Fruit fly (Drosophila melanogaster) whole organism, embryonic: Measurements from ENCODE around the gene CG45011.
A peak's percentile ranks its signal among the peaks of the same experiment; 100 is the strongest.

Experiments
- CG12071 ChIP-seq: fragments of 200-800 bp; sonication (Bioruptor generic); optimal IDR thresholded peaks from 3 replicates; lab custom pipeline; 2018; ENCODE audit warnings: missing biosample characterization, mild to moderate bottlenecking, missing genetic modification characterization
- CG12659 ChIP-seq: fragments of 200-800 bp; sonication (Bioruptor generic); optimal IDR thresholded peaks from 3 replicates; lab custom pipeline; 2017; ENCODE audit warnings: mild to moderate bottlenecking, missing biosample characterization, missing genetic modification reagents, missing genetic modification characterization
- CG13894 ChIP-seq: fragments of 200-800 bp; sonication (Bioruptor generic); optimal IDR thresholded peaks from 3 replicates; lab custom pipeline; 2018; ENCODE audit warnings: missing biosample characterization, mild to moderate bottlenecking, missing genetic modification characterization, moderate library complexity
- CG14050 ChIP-seq: fragments of 200-800 bp; sonication (Bioruptor generic); IDR thresholded peaks from 3 replicates; pipeline ENCODE4 v1.3.6; 2022; ENCODE audit warnings: missing biosample characterization, missing genetic modification characterization
- CG15514 ChIP-seq: fragments of 200-800 bp; sonication (Bioruptor generic); optimal IDR thresholded peaks from 3 replicates; lab custom pipeline; 2017; ENCODE audit warnings: missing biosample characterization, missing genetic modification characterization, mild to moderate bottlenecking, moderate library complexity, missing genetic modification reagents
- CG1603 ChIP-seq: fragments of 200-800 bp; sonication (Bioruptor generic); optimal IDR thresholded peaks from 2 replicates; lab custom pipeline; 2019; ENCODE audit warnings: missing biosample characterization, mild to moderate bottlenecking, missing genetic modification characterization, moderate library complexity
- CG16813 ChIP-seq: fragments of 200-800 bp; sonication (Bioruptor generic); IDR thresholded peaks from 3 replicates; pipeline ENCODE4 v1.3.6; 2022; ENCODE audit warnings: missing biosample characterization, missing genetic modification characterization; ENCODE audit not compliant: partially characterized antibody
- CG17361 ChIP-seq: fragments of 200-800 bp; sonication (Bioruptor generic); IDR thresholded peaks from 3 replicates; pipeline ENCODE4 v1.3.6; 2022; ENCODE audit warnings: missing biosample characterization, missing genetic modification characterization
- CG17385 ChIP-seq: fragments of 200-800 bp; sonication (Bioruptor generic); optimal IDR thresholded peaks from 3 replicates; lab custom pipeline; 2018; ENCODE audit warnings: missing biosample characterization, mild to moderate bottlenecking, missing genetic modification characterization
- CG17802 ChIP-seq: fragments of 200-800 bp; sonication (Bioruptor generic); optimal IDR thresholded peaks from 2 replicates; lab custom pipeline; 2018; ENCODE audit warnings: missing biosample characterization, mild to moderate bottlenecking, missing genetic modification characterization, moderate library complexity
- CG2712 ChIP-seq: fragments of 200-800 bp; optimal IDR thresholded peaks from 3 replicates; lab custom pipeline; 2019; ENCODE audit warnings: missing biosample characterization, mild to moderate bottlenecking, missing genetic modification characterization, moderate library complexity
- CG3847 ChIP-seq: fragments of 200-800 bp; sonication (Bioruptor generic); IDR thresholded peaks from 2 replicates; pipeline ENCODE4 v1.3.6; 2022; ENCODE audit warnings: missing biosample characterization, missing genetic modification characterization
- CG6254 ChIP-seq: fragments of 200-800 bp; sonication (Bioruptor generic); optimal IDR thresholded peaks from 3 replicates; lab custom pipeline; 2017; ENCODE audit warnings: mild to moderate bottlenecking, missing biosample characterization, missing genetic modification reagents, missing genetic modification characterization
- CG6272 ChIP-seq: fragments of 200-800 bp; sonication (Bioruptor generic); IDR thresholded peaks from 2 replicates; pipeline ENCODE4 v1.3.6; 2022; ENCODE audit warnings: missing biosample characterization, missing genetic modification characterization
- CG7987 ChIP-seq: fragments of 200-800 bp; sonication (Bioruptor generic); optimal IDR thresholded peaks from 2 replicates; lab custom pipeline; 2018; ENCODE audit warnings: missing biosample characterization, mild to moderate bottlenecking, missing genetic modification characterization, moderate library complexity
- CG8924 ChIP-seq: fragments of 200-800 bp; optimal IDR thresholded peaks from 3 replicates; lab custom pipeline; 2019; ENCODE audit warnings: missing biosample characterization, mild to moderate bottlenecking, missing genetic modification characterization, moderate library complexity
- CG9437 ChIP-seq: fragments of 200-800 bp; sonication (Bioruptor generic); optimal IDR thresholded peaks from 2 replicates; lab custom pipeline; 2018; ENCODE audit warnings: missing biosample characterization, mild to moderate bottlenecking, missing genetic modification characterization
- Chrac-16 ChIP-seq: fragments of 200-800 bp; sonication (Bioruptor generic); optimal IDR thresholded peaks from 3 replicates; lab custom pipeline; 2016; ENCODE audit warnings: missing biosample characterization, missing genetic modification characterization
- Dip2 ChIP-seq: fragments of 200-800 bp; sonication (Bioruptor generic); IDR thresholded peaks from 2 replicates; pipeline ENCODE4 v1.3.6; 2022; ENCODE audit warnings: missing biosample characterization, missing genetic modification characterization
- Dip3 ChIP-seq: fragments of 200-800 bp; sonication (Bioruptor generic); optimal IDR thresholded peaks from 3 replicates; lab custom pipeline; 2016; ENCODE audit warnings: missing biosample characterization, missing genetic modification characterization
- HmgD ChIP-seq: fragments of 200-800 bp; sonication (Bioruptor generic); optimal IDR thresholded peaks from 3 replicates; lab custom pipeline; 2016; ENCODE audit warnings: missing biosample characterization, missing genetic modification characterization
- Hmr ChIP-seq: fragments of 200-800 bp; sonication (Bioruptor generic); optimal IDR thresholded peaks from 3 replicates; lab custom pipeline; 2017; ENCODE audit warnings: mild to moderate bottlenecking, missing biosample characterization, missing genetic modification reagents, missing genetic modification characterization
- Hr39 ChIP-seq: fragments of >200 bp; optimal IDR thresholded peaks from 2 replicates; lab custom pipeline; 2017
- Hr51 ChIP-seq, 2 experiments: fragments of 200-800 bp; sonication (Bioruptor generic); optimal IDR thresholded peaks; 2 replicates in 1 of 2; 3 replicates in 1 of 2; lab custom pipeline; 2016 to 2018; ENCODE audit warnings: missing biosample characterization in 2 of 2, missing genetic modification characterization in 2 of 2, mild to moderate bottlenecking in 1 of 2, moderate library complexity in 1 of 2
- Max ChIP-seq: fragments of 200-800 bp; sonication (Bioruptor generic); optimal IDR thresholded peaks from 2 replicates; lab custom pipeline; 2016; ENCODE audit warnings: missing biosample characterization, mild to moderate bottlenecking, missing genetic modification characterization
- NFAT ChIP-seq: fragments of 200-800 bp; sonication (Bioruptor generic); IDR thresholded peaks from 2 replicates; pipeline ENCODE4 v1.3.6; 2022; ENCODE audit warnings: missing biosample characterization, missing genetic modification characterization
- Nf-YC ChIP-seq: fragments of 200-800 bp; optimal IDR thresholded peaks from 3 replicates; lab custom pipeline; 2019; ENCODE audit warnings: missing biosample characterization, mild to moderate bottlenecking, missing genetic modification characterization, moderate library complexity
- PHDP ChIP-seq: fragments of 200-800 bp; sonication (Bioruptor generic); optimal IDR thresholded peaks from 3 replicates; lab custom pipeline; 2018; ENCODE audit warnings: missing biosample characterization, mild to moderate bottlenecking, missing genetic modification characterization, moderate library complexity
- Pdp1 ChIP-seq, 2 experiments: fragments of 200-800 bp; sonication (Bioruptor generic); optimal IDR thresholded peaks; 3 replicates each; lab custom pipeline; 2016; ENCODE audit warnings: missing biosample characterization in 2 of 2, missing genetic modification characterization in 2 of 2, mild to moderate bottlenecking in 1 of 2, moderate library complexity in 1 of 2
- Side ChIP-seq: fragments of 200-800 bp; sonication (Bioruptor generic); optimal IDR thresholded peaks from 2 replicates; lab custom pipeline; 2016; ENCODE audit warnings: missing biosample characterization, missing genetic modification characterization
- Six4 ChIP-seq: fragments of 200-800 bp; sonication (Bioruptor generic); optimal IDR thresholded peaks from 2 replicates; lab custom pipeline; 2016; ENCODE audit warnings: missing biosample characterization, missing genetic modification characterization
- amos ChIP-seq: fragments of 200-800 bp; sonication (Bioruptor generic); IDR thresholded peaks from 2 replicates; pipeline ENCODE4 v1.3.6; 2022; ENCODE audit warnings: missing biosample characterization, missing genetic modification characterization; ENCODE audit not compliant: partially characterized antibody
- bcd ChIP-seq: fragments of 200-800 bp; sonication (Bioruptor generic); optimal IDR thresholded peaks from 2 replicates; lab custom pipeline; 2017; ENCODE audit warnings: missing biosample characterization, mild to moderate bottlenecking, missing genetic modification characterization
- dysf ChIP-seq: fragments of 200-800 bp; sonication (Bioruptor generic); IDR thresholded peaks from 3 replicates; pipeline ENCODE4 v1.3.6; 2022; ENCODE audit warnings: missing biosample characterization, missing genetic modification characterization
- ems ChIP-seq: fragments of 200-800 bp; sonication (Bioruptor generic); optimal IDR thresholded peaks from 3 replicates; lab custom pipeline; 2016; ENCODE audit warnings: missing biosample characterization, missing genetic modification characterization
- gsb ChIP-seq: fragments of 200-800 bp; sonication (Bioruptor generic); IDR thresholded peaks from 2 replicates; pipeline ENCODE4 v1.3.6; 2022; ENCODE audit warnings: missing biosample characterization, missing genetic modification characterization
- her ChIP-seq: fragments of 200-800 bp; sonication (Bioruptor generic); optimal IDR thresholded peaks from 2 replicates; lab custom pipeline; 2016; ENCODE audit warnings: missing biosample characterization, missing genetic modification characterization
- ken ChIP-seq: fragments of 200-800 bp; sonication (Bioruptor generic); IDR thresholded peaks from 3 replicates; pipeline ENCODE4 v1.3.6; 2022; ENCODE audit warnings: missing biosample characterization, missing genetic modification characterization
- lmd ChIP-seq: fragments of 200-800 bp; sonication (Bioruptor generic); IDR thresholded peaks from 2 replicates; pipeline ENCODE4 v1.3.6; 2022; ENCODE audit warnings: missing biosample characterization, missing genetic modification characterization
- lov ChIP-seq, 2 experiments: fragments of 200-800 bp in 1 of 2; fragments of >200 bp in 1 of 2; sonication (Bioruptor generic) in 1 of 2; IDR thresholded peaks in 1 of 2; optimal IDR thresholded peaks in 1 of 2; 2 replicates in 1 of 2; 3 replicates in 1 of 2; pipeline versions ENCODE4 v1.3.6 to Lab custom; 2017 to 2022; ENCODE audit warnings: missing biosample characterization in 1 of 2, missing genetic modification characterization in 1 of 2
- nerfin-1 ChIP-seq: fragments of 200-800 bp; sonication (Bioruptor generic); optimal IDR thresholded peaks from 3 replicates; lab custom pipeline; 2019; ENCODE audit warnings: missing biosample characterization, mild to moderate bottlenecking, missing genetic modification characterization, moderate library complexity
- p53 ChIP-seq: fragments of 200-800 bp; sonication (Bioruptor generic); optimal IDR thresholded peaks from 2 replicates; lab custom pipeline; 2016; ENCODE audit warnings: missing biosample characterization, missing genetic modification characterization
- pan ChIP-seq, 4 experiments: fragments of >200 bp in 3 of 4; fragments of 200-800 bp in 1 of 4; sonication (Bioruptor generic) in 1 of 4; optimal IDR thresholded peaks in 3 of 4; IDR thresholded peaks in 1 of 4; 2 replicates each; pipeline versions ENCODE4 v1.3.6 to Lab custom; 2017 to 2022; ENCODE audit warnings: missing biosample characterization in 2 of 4, missing genetic modification characterization in 2 of 4, mixed read lengths in 1 of 4
- sqz ChIP-seq: fragments of 200-800 bp; sonication (Bioruptor generic); optimal IDR thresholded peaks from 3 replicates; lab custom pipeline; 2018; ENCODE audit warnings: missing biosample characterization, mild to moderate bottlenecking, missing genetic modification characterization
- stc ChIP-seq: fragments of 200-800 bp; sonication (Bioruptor generic); IDR thresholded peaks from 2 replicates; pipeline ENCODE4 v1.3.6; 2022; ENCODE audit warnings: missing biosample characterization, missing genetic modification characterization
- wdn ChIP-seq: fragments of 200-800 bp; sonication (Bioruptor generic); IDR thresholded peaks from 2 replicates; pipeline ENCODE4 v1.3.6; 2022; ENCODE audit warnings: missing biosample characterization, missing genetic modification characterization

Gene CG45011

DNA sequence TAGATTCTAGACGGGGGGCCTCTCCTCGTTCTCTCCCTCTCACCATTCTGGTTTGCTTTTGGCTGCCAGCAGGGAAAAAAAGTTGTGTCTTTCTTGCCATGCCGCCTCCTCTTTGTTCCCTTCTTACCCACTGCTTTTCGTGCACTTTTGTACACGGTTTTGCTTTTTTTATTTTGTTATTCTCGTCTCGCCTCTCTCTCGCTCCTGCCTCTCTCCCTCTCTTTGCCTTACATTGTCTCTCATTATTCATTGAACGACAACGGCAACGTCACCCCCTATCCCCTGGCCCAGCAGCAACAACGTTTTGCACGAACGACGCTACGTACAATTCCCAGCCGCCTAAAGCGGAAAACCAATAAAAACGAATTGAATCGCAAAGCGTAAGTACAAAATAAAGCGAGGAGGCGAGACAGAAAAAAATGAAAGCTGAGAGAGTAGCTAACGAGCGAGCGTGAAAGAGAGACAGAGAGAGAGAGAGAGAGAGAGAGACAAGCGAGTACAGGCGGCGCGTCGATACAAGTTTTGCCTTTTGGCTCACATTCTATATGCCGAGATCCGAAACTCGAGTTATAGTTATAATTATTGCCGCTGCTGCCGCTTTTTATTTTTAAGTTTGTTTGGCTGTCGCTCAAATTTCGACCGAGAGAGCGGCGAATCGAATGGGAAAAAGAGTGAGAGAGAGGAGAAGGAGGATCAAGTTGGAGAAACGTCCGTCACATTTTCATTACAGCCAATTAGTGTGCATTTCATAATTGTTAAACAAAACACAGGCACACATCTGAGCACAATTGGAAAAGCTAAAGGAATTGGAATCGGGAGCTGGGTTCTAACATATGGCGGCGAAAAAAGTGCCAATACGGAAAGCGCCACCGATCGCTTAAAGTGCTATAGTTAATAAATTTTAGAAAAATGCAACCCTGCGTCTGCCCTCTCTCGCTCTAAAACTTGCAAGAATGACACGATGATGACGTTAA, 26.9 kb upstream of the CG45011 start (continued):
- TF ChIP-seq Max (GFP tag; lab: Kevin White, UChicago) (no peak), NFAT (peak; percentile 48; the same call in 1 of the 2 replicates), Pdp1 (GFP tag; optimal IDR thresholded peaks at IDR 0.05; lab: Kevin White, UChicago) (peak in 1 of 2 experiments; percentile 18), Nf-YC (tag; lab: Kevin White, UChicago) (peak; percentile 87), Chrac-16 (GFP tag; lab: Kevin White, UChicago) (no peak), CG17802 (tag; lab: Kevin White, UChicago) (no peak), CG12071 (GFP tag; lab: Kevin White, UChicago) (peak; percentile 34), CG7987 (GFP tag; lab: Kevin White, UChicago) (peak; percentile 35), Side (GFP tag; lab: Kevin White, UChicago) (no peak), CG13894 (peak; percentile 68), ems (GFP tag; lab: Kevin White, UChicago) (no peak), CG9437 (GFP tag; lab: Kevin White, UChicago) (peak; percentile 82), wdn (GFP tag; lab: Robert Waterston, UW) (0 out of 2 replicates have a peak, but pooled peaks have one; percentile 8), CG8924 (tag; lab: Kevin White, UChicago) (no peak), stc (GFP tag; lab: Robert Waterston, UW) (no peak), Six4 (GFP tag; lab: Kevin White, UChicago) (no peak), CG2712 (tag; lab: Kevin White, UChicago) (peak; percentile 33), CG17385 (peak; percentile 35), Dip3 (GFP tag; lab: Kevin White, UChicago) (peak; percentile 9), sqz (peak; percentile 95), amos (GFP tag; lab: Robert Waterston, UW) (peak; percentile 10; the same call in 1 of the 2 replicates)
- TF ChIP-seq, all 482 proteins: peak for 112

DNA sequence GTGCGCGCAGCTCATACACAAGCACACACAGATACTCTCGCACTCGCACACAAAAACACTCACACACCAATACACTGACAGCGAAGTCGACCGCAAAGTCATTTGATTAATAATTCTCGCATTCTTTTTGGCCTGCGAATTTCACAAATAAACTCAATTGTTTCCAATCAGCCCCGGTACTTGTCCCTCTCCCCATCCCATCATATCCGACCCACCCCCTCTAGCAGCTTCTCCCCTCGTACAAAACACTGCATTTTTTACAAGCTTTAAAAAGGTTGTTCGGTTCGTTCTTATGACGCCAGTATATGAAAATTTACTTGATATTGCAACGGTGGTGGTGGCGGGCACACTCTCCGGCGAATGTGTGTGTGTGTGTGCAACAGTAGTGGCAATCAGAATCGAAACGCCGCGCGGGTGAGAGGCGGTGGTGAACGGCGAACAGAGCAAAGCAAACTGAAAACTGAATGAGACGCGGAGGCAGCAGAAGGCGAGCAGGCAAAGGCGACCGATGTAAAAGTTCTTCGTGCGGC, 26.1 kb upstream of the CG45011 start:
- TF ChIP-seq lmd (GFP tag; lab: Robert Waterston, UW): no peak
- TF ChIP-seq Hmr: peak; percentile 57
- no peak for TF ChIP-seq bcd (GFP tag; lab: Kevin White, UChicago)
- no peak for TF ChIP-seq ken (GFP tag; lab: Robert Waterston, UW)
- TF ChIP-seq CG7987 (GFP tag; lab: Kevin White, UChicago): peak; percentile 55
- TF ChIP-seq Hr39: no peak
- peak; percentile 34 for TF ChIP-seq her (GFP tag; lab: Kevin White, UChicago)
- no peak for TF ChIP-seq pan (optimal IDR thresholded peaks at IDR 0.05; lab: Kevin White, UChicago)
- no peak for TF ChIP-seq pan (GFP tag; optimal IDR thresholded peaks at IDR 0.05 in 1 of 2, IDR thresholded peaks at IDR 0.05 in 1 of 2)
- no peak for TF ChIP-seq CG12659 (GFP tag; lab: Kevin White, UChicago)
- TF ChIP-seq lov (optimal IDR thresholded peaks at IDR 0.05; lab: Kevin White, UChicago): no peak
- 0 out of 3 replicates have a peak, but pooled peaks have one; percentile 50 for TF ChIP-seq lov (GFP tag; IDR thresholded peaks at IDR 0.05; lab: Robert Waterston, UW)
- peak; percentile 60 for TF ChIP-seq nerfin-1 (tag; lab: Kevin White, UChicago)
- peak; percentile 61 for TF ChIP-seq HmgD (GFP tag; lab: Kevin White, UChicago)
- TF ChIP-seq CG6272 (GFP tag; lab: Robert Waterston, UW): 0 out of 2 replicates have a peak, but pooled peaks have one; percentile 15
- peak; percentile 27 for TF ChIP-seq CG15514 (GFP tag; lab: Kevin White, UChicago)
- no peak for TF ChIP-seq gsb (GFP tag; lab: Robert Waterston, UW)
- TF ChIP-seq CG3847 (GFP tag; lab: Robert Waterston, UW): no peak
- no peak for TF ChIP-seq CG6254 (GFP tag; lab: Kevin White, UChicago)
- TF ChIP-seq PHDP (tag; lab: Kevin White, UChicago): no peak
- no peak for TF ChIP-seq CG14050 (GFP tag; lab: Robert Waterston, UW)
- TF ChIP-seq Dip2 (GFP tag; lab: Robert Waterston, UW): no peak
- no peak for TF ChIP-seq CG16813 (GFP tag; lab: Robert Waterston, UW)
- peak; percentile 4 for TF ChIP-seq p53 (GFP tag; lab: Kevin White, UChicago)
- no peak for TF ChIP-seq CG17361 (GFP tag; lab: Robert Waterston, UW)
- TF ChIP-seq dysf (GFP tag; lab: Robert Waterston, UW): no peak
- peak; percentile 12 for TF ChIP-seq CG1603
- TF ChIP-seq Hr51 (GFP tag; optimal IDR thresholded peaks at IDR 0.05; lab: Kevin White, UChicago): no peak
